Worm (Caenorhabditis elegans) whole organism, L3 larva: ENCODE results near the gene R10D12.8.

Experiments
- ceh-28 ChIP-seq: fragments of 150-350 bp; optimal IDR thresholded peaks from 2 replicates; lab custom pipeline; 2014; ENCODE audit warnings: missing biosample characterization, missing genetic modification reagents, missing genetic modification characterization
- elt-3 ChIP-seq, 3 experiments: fragments of 150-350 bp in 1 of 3; sonication (generic microtip) in 2 of 3; optimal IDR thresholded peaks; 2 replicates in 2 of 3; 4 replicates in 1 of 3; lab custom pipeline; 2014 to 2017; ENCODE audit warnings: missing biosample characterization in 3 of 3, missing genetic modification characterization in 3 of 3
- nhr-77 ChIP-seq: fragments of 150-350 bp; optimal IDR thresholded peaks from 2 replicates; lab custom pipeline; 2014; ENCODE audit warnings: missing biosample characterization, missing genetic modification characterization
- skn-1 ChIP-seq: fragments of 150-350 bp; optimal IDR thresholded peaks from 2 replicates; lab custom pipeline; 2014; ENCODE audit warnings: missing biosample characterization, missing genetic modification characterization
- tbx-2 ChIP-seq: sonication (generic microtip); optimal IDR thresholded peaks from 2 replicates; lab custom pipeline; 2016; ENCODE audit warnings: mild to moderate bottlenecking, missing genetic modification characterization, missing compliant biosample characterization
- unc-62 ChIP-seq: fragments of 150-350 bp; sonication (generic microtip); optimal IDR thresholded peaks from 4 replicates; lab custom pipeline; 2014; ENCODE audit warnings: missing biosample characterization, missing genetic modification reagents, missing genetic modification characterization

DNA sequence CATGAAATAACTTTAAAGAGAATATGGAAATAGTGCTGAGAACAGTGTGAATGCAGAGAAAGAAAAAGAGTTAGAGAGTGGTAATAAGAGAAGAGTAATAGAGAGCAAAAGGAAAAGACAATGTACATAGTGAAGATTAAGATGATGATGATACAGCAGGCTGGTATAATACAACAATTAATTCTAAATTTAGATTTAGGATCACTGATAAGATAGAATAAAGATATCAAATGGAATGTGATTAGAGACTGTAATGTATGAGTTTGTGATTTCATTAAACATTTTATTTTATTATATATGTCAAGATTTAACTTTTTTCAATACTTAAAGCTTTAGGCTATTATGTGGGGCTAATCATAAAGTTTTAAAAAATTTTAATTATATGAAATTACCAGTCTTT, at the start of gene R10D12.8:
- TF ChIP-seq unc-62 (GFP tag; lab: Kevin White, UChicago) (no peak), ceh-28 (tag; lab: Kevin White, UChicago) (no peak), skn-1 (tag; lab: Kevin White, UChicago) (no peak), nhr-77 (no peak), elt-3 (tag; optimal IDR thresholded peaks at IDR 0.05; lab: Kevin White, UChicago) (no peak), tbx-2 (tag; lab: Kevin White, UChicago) (no peak)
